Fruit fly (Drosophila melanogaster) whole organism, embryonic: ENCODE data around the gene Myo28B1.

Source experiments
- Antp ChIP-seq: fragments of 200-800 bp; sonication (Bioruptor generic); optimal IDR thresholded peaks from 3 replicates; lab custom pipeline; 2016; ENCODE audit warnings: missing biosample characterization, missing genetic modification characterization
- Awh ChIP-seq: fragments of 200-800 bp; sonication (Bioruptor generic); IDR thresholded peaks from 2 replicates; pipeline ENCODE4, ENCODE4 v1.3.6; 2022; ENCODE audit warnings: missing biosample characterization, missing genetic modification characterization
- BEAF-32 ChIP-seq: fragments of 200-800 bp; sonication (Bioruptor generic); optimal IDR thresholded peaks from 3 replicates; lab custom pipeline; 2017; ENCODE audit warnings: missing biosample characterization, missing genetic modification characterization, mild to moderate bottlenecking, moderate library complexity, missing genetic modification reagents
- Bdp1 ChIP-seq: fragments of 200-800 bp; sonication (Bioruptor generic); optimal IDR thresholded peaks from 3 replicates; lab custom pipeline; 2016; ENCODE audit warnings: missing biosample characterization, missing genetic modification characterization
- CG10543 ChIP-seq: fragments of 200-800 bp; sonication (Bioruptor generic); optimal IDR thresholded peaks from 3 replicates; lab custom pipeline; 2017; ENCODE audit warnings: missing biosample characterization, mild to moderate bottlenecking, missing genetic modification characterization, moderate library complexity
- CG12104 ChIP-seq: fragments of 200-800 bp; sonication (Bioruptor generic); optimal IDR thresholded peaks from 3 replicates; lab custom pipeline; 2016; ENCODE audit warnings: missing biosample characterization, missing genetic modification characterization
- CG12155 ChIP-seq: fragments of 200-800 bp; sonication (Bioruptor generic); optimal IDR thresholded peaks from 3 replicates; lab custom pipeline; 2016; ENCODE audit warnings: missing biosample characterization, missing genetic modification characterization
- CG12769 ChIP-seq: fragments of 200-800 bp; sonication (Bioruptor generic); optimal IDR thresholded peaks from 2 replicates; lab custom pipeline; 2019; ENCODE audit warnings: missing biosample characterization, mild to moderate bottlenecking, missing genetic modification characterization, moderate library complexity
- CG13624 ChIP-seq: fragments of 200-800 bp; sonication (Bioruptor generic); optimal IDR thresholded peaks from 2 replicates; lab custom pipeline; 2016; ENCODE audit warnings: missing biosample characterization, missing genetic modification characterization
- CG13775 ChIP-seq: fragments of 200-800 bp; sonication (Bioruptor generic); optimal IDR thresholded peaks from 3 replicates; lab custom pipeline; 2017; ENCODE audit warnings: missing biosample characterization, mild to moderate bottlenecking, missing genetic modification characterization
- CG14667 ChIP-seq: fragments of 200-800 bp; sonication (Bioruptor generic); IDR thresholded peaks from 2 replicates; pipeline ENCODE4 v1.3.6; 2022; ENCODE audit warnings: missing biosample characterization, missing genetic modification characterization
- CG14965 ChIP-seq: fragments of 200-800 bp; sonication (Bioruptor generic); optimal IDR thresholded peaks from 2 replicates; lab custom pipeline; 2016; ENCODE audit warnings: missing biosample characterization, missing genetic modification characterization, borderline replicate concordance
- CG30020 ChIP-seq: fragments of 200-800 bp; optimal IDR thresholded peaks from 2 replicates; lab custom pipeline; 2019; ENCODE audit warnings: missing biosample characterization, mild to moderate bottlenecking, missing genetic modification characterization, moderate library complexity
- CG3163 ChIP-seq: fragments of 200-800 bp; sonication (Bioruptor generic); optimal IDR thresholded peaks from 3 replicates; lab custom pipeline; 2016; ENCODE audit warnings: missing biosample characterization, missing genetic modification characterization
- CG3847 ChIP-seq: fragments of 200-800 bp; sonication (Bioruptor generic); IDR thresholded peaks from 2 replicates; pipeline ENCODE4 v1.3.6; 2022; ENCODE audit warnings: missing biosample characterization, missing genetic modification characterization
- CG7271 ChIP-seq: fragments of 200-800 bp; sonication (Bioruptor generic); optimal IDR thresholded peaks from 2 replicates; lab custom pipeline; 2018; ENCODE audit warnings: missing biosample characterization, mild to moderate bottlenecking, missing genetic modification characterization, moderate library complexity
- CG8290 ChIP-seq, 3 experiments: fragments of 200-800 bp; sonication (Bioruptor generic); optimal IDR thresholded peaks; 2 replicates each; lab custom pipeline; 2016 to 2019; ENCODE audit warnings: missing biosample characterization in 3 of 3, missing genetic modification characterization in 3 of 3, mild to moderate bottlenecking in 2 of 3, moderate library complexity in 1 of 3
- CG8388 ChIP-seq: fragments of 200-800 bp; sonication (Bioruptor generic); optimal IDR thresholded peaks from 2 replicates; lab custom pipeline; 2019; ENCODE audit warnings: missing biosample characterization, mild to moderate bottlenecking, missing genetic modification characterization, moderate library complexity
- CG9609 ChIP-seq: fragments of 200-800 bp; sonication (Bioruptor generic); optimal IDR thresholded peaks from 3 replicates; lab custom pipeline; 2016; ENCODE audit warnings: missing biosample characterization, missing genetic modification characterization
- Gug ChIP-seq: fragments of 200-800 bp; sonication (Bioruptor generic); IDR thresholded peaks from 4 replicates; pipeline ENCODE4 v1.3.6; 2022; ENCODE audit warnings: missing biosample characterization, missing genetic modification characterization
- H2.0 ChIP-seq: fragments of 200-800 bp; sonication (Bioruptor generic); IDR thresholded peaks from 2 replicates; pipeline ENCODE4 v1.3.6; 2022; ENCODE audit warnings: missing biosample characterization, missing genetic modification characterization
- Jarid2 ChIP-seq: fragments of 200-800 bp; sonication (Bioruptor generic); optimal IDR thresholded peaks from 3 replicates; lab custom pipeline; 2017; ENCODE audit warnings: mild to moderate bottlenecking, missing biosample characterization, missing genetic modification reagents, missing genetic modification characterization
- Rfx ChIP-seq: fragments of 200-800 bp; sonication (Bioruptor generic); IDR thresholded peaks from 2 replicates; pipeline ENCODE4 v1.3.6; 2022; ENCODE audit warnings: missing biosample characterization, missing genetic modification characterization
- Six4 ChIP-seq: fragments of 200-800 bp; sonication (Bioruptor generic); optimal IDR thresholded peaks from 2 replicates; lab custom pipeline; 2016; ENCODE audit warnings: missing biosample characterization, missing genetic modification characterization
- chif ChIP-seq, 2 experiments: fragments of 200-800 bp; sonication (Bioruptor generic); optimal IDR thresholded peaks; 3 replicates each; lab custom pipeline; 2016; ENCODE audit warnings: missing biosample characterization in 2 of 2, missing genetic modification characterization in 2 of 2
- chinmo ChIP-seq: fragments of 200-800 bp; sonication (Bioruptor generic); IDR thresholded peaks from 4 replicates; pipeline ENCODE4 v1.3.6; 2022; ENCODE audit warnings: missing biosample characterization, missing genetic modification characterization; ENCODE audit not compliant: partially characterized antibody
- corto ChIP-seq: fragments of 200-800 bp; sonication (Bioruptor generic); optimal IDR thresholded peaks from 2 replicates; lab custom pipeline; 2016; ENCODE audit warnings: missing biosample characterization, mild to moderate bottlenecking, missing genetic modification characterization, moderate library complexity
- gcm ChIP-seq: fragments of 200-800 bp; sonication (Bioruptor generic); optimal IDR thresholded peaks from 2 replicates; lab custom pipeline; 2019; ENCODE audit warnings: missing biosample characterization, mild to moderate bottlenecking, missing genetic modification characterization, moderate library complexity
- kah ChIP-seq: fragments of 200-800 bp; sonication (Bioruptor generic); optimal IDR thresholded peaks from 2 replicates; lab custom pipeline; 2018; ENCODE audit warnings: missing biosample characterization, mild to moderate bottlenecking, missing genetic modification characterization
- lbe ChIP-seq: fragments of 200-800 bp; sonication (Bioruptor generic); optimal IDR thresholded peaks from 2 replicates; lab custom pipeline; 2016; ENCODE audit warnings: missing biosample characterization, mild to moderate bottlenecking, missing genetic modification characterization
- nau ChIP-seq: fragments of 200-800 bp; sonication (Bioruptor generic); optimal IDR thresholded peaks from 3 replicates; lab custom pipeline; 2017; ENCODE audit warnings: missing biosample characterization, mild to moderate bottlenecking, missing genetic modification characterization, missing genetic modification reagents
- nerfin-2 ChIP-seq: fragments of 200-800 bp; sonication (Bioruptor generic); IDR thresholded peaks from 2 replicates; pipeline ENCODE4 v1.3.6; 2022; ENCODE audit warnings: missing biosample characterization, missing genetic modification characterization; ENCODE audit not compliant: partially characterized antibody
- pzg ChIP-seq: fragments of 200-800 bp; sonication (Bioruptor generic); optimal IDR thresholded peaks from 3 replicates; lab custom pipeline; 2018; ENCODE audit warnings: missing biosample characterization, mild to moderate bottlenecking, missing genetic modification characterization, moderate library complexity
- sisA ChIP-seq: fragments of 200-800 bp; sonication (Bioruptor generic); IDR thresholded peaks from 2 replicates; pipeline ENCODE4 v1.3.6; 2022; ENCODE audit warnings: missing biosample characterization, missing genetic modification characterization
- sr ChIP-seq: fragments of 200-800 bp; sonication (Bioruptor generic); IDR thresholded peaks from 3 replicates; pipeline ENCODE4 v1.3.6; 2022; ENCODE audit warnings: missing biosample characterization, missing genetic modification characterization
- tna ChIP-seq: fragments of 200-800 bp; sonication (Bioruptor generic); IDR thresholded peaks from 2 replicates; pipeline ENCODE4 v1.3.6; 2022; ENCODE audit warnings: missing biosample characterization, missing genetic modification characterization; ENCODE audit not compliant: partially characterized antibody
- z ChIP-seq: fragments of 200-800 bp; sonication (Bioruptor generic); IDR thresholded peaks from 3 replicates; pipeline ENCODE4 v1.3.6; 2022; ENCODE audit warnings: missing biosample characterization, missing genetic modification characterization
- zen2 ChIP-seq: fragments of 200-800 bp; sonication (Bioruptor generic); IDR thresholded peaks from 3 replicates; pipeline ENCODE4 v1.3.6; 2022; ENCODE audit warnings: missing biosample characterization, missing genetic modification characterization; ENCODE audit not compliant: partially characterized antibody

The Myo28B1 gene

dm6 chr2L:7710580-7710979 is 44.7 kb downstream of the Myo28B1 start, which contains the start of gene Ntl:
Ntl (plus strand) TSS chr2L:7710880.
- TF ChIP-seq Awh (GFP tag; lab: Robert Waterston, UW) = no peak
- TF ChIP-seq Gug (GFP tag; lab: Robert Waterston, UW) = no peak
- TF ChIP-seq CG7271 (tag; lab: Kevin White, UChicago) = no peak
- TF ChIP-seq CG12155 (GFP tag; lab: Kevin White, UChicago) = no peak
- no peak for TF ChIP-seq CG8290 (GFP tag; optimal IDR thresholded peaks at IDR 0.05; lab: Kevin White, UChicago)
- no peak for TF ChIP-seq CG8290 (tag; optimal IDR thresholded peaks at IDR 0.05; lab: Kevin White, UChicago)
- no peak for TF ChIP-seq BEAF-32 (GFP tag; lab: Kevin White, UChicago)
- TF ChIP-seq sisA (GFP tag; lab: Robert Waterston, UW) = no peak
- TF ChIP-seq tna = no peak
- TF ChIP-seq lbe (GFP tag; lab: Kevin White, UChicago) = no peak
- TF ChIP-seq chinmo (GFP tag; lab: Robert Waterston, UW) = no peak
- no peak for TF ChIP-seq CG14667 (GFP tag; lab: Robert Waterston, UW)
- TF ChIP-seq H2.0 (GFP tag; lab: Robert Waterston, UW) = no peak

dm6 chr2L:7711034-7711685 is 45.3 kb downstream of the Myo28B1 start:
- TF ChIP-seq zen2 (GFP tag; lab: Robert Waterston, UW) (0 out of 3 replicates have a peak, but pooled peaks have one; percentile 27), CG12104 (GFP tag; lab: Kevin White, UChicago) (no peak), kah (GFP tag; lab: Kevin White, UChicago) (peak; percentile 84), CG12769 (tag; lab: Kevin White, UChicago) (peak; percentile 13), nau (GFP tag; lab: Kevin White, UChicago) (peak; percentile 70), sr (GFP tag; lab: Robert Waterston, UW) (peak; percentile 77; the same call in 2 of the 3 replicates), Bdp1 (GFP tag; lab: Kevin White, UChicago) (peak; percentile 90), Jarid2 (GFP tag; lab: Kevin White, UChicago) (no peak), CG3847 (GFP tag; lab: Robert Waterston, UW) (0 out of 2 replicates have a peak, but pooled peaks have one; percentile 6), Rfx (no peak), z (GFP tag; lab: Robert Waterston, UW) (peak; percentile 93), CG8290 (GFP tag; optimal IDR thresholded peaks at IDR 0.05; lab: Kevin White, UChicago) (no peak), CG8290 (tag; optimal IDR thresholded peaks at IDR 0.05; lab: Kevin White, UChicago) (no peak)
- TF ChIP-seq, all 482 proteins: peak for 8

dm6 chr2L:7716545-7716944 is 50.7 kb downstream of the Myo28B1 start, which contains the start of gene CG33296:
CG33296 (minus strand) TSS chr2L:7716645.
- TF ChIP-seq corto (GFP tag; lab: Kevin White, UChicago) (no peak), CG10543 (GFP tag; lab: Kevin White, UChicago) (no peak), CG30020 (tag; lab: Kevin White, UChicago) (no peak), CG3163 (GFP tag; lab: Kevin White, UChicago) (no peak), pzg (GFP tag; lab: Kevin White, UChicago) (no peak), CG13775 (GFP tag; lab: Kevin White, UChicago) (no peak), Antp (GFP tag; lab: Kevin White, UChicago) (no peak), CG14965 (GFP tag; lab: Kevin White, UChicago) (no peak)

dm6 chr2L:7719387-7719786 is 53.5 kb downstream of the Myo28B1 start, which contains the start of gene CG13793:
CG13793 (minus strand) TSS chr2L:7719487.
- TF ChIP-seq CG13624 (no peak), CG8388 (GFP tag; lab: Kevin White, UChicago) (no peak), gcm (GFP tag; lab: Kevin White, UChicago) (no peak), nerfin-2 (no peak), CG9609 (no peak), chif (GFP tag; optimal IDR thresholded peaks at IDR 0.05; lab: Kevin White, UChicago) (no peak), Six4 (GFP tag; lab: Kevin White, UChicago) (no peak)
